Worm (Caenorhabditis elegans): ENCODE data around the gene pgap-1.

DNA sequence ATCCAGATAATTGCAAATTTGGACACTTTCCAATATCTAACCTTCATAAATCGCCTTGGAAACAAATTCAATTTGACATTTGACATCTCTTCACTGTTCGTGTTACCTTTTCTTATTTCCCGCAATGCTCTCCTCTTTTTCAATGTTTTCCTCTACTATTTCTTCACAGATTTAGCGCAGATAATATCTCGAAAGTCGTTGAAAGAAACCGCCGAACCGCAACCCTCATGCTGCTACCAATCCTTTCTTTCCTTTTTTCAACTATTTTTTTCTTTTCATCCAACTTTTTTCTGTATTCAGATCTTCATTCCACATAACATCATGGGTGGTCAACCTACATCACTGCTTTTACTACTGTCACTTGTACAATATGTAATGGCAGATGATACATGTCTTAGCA lies 7.3 kb upstream of the pgap-1 start, which contains the start of gene T19B10.5:
- TF ChIP-seq ama-1 (optimal IDR thresholded peaks at IDR 0.05): no peak
- no peak for TF ChIP-seq daf-12 (tag; optimal IDR thresholded peaks at IDR 0.05)
- TF ChIP-seq R02D3.7 (tag; optimal IDR thresholded peaks at IDR 0.05): no peak
- no peak for TF ChIP-seq elt-2 (tag; optimal IDR thresholded peaks at IDR 0.05)
- TF ChIP-seq sea-2 (GFP tag; optimal IDR thresholded peaks at IDR 0.05): no peak
- no peak for TF ChIP-seq snpc-4 (tag; optimal IDR thresholded peaks at IDR 0.05)
- TF ChIP-seq ZK546.5 (tag; optimal IDR thresholded peaks at IDR 0.05): no peak
- no peak for TF ChIP-seq nhr-67 (tag; optimal IDR thresholded peaks at IDR 0.05)
- no peak for TF ChIP-seq nhr-43 (tag; optimal IDR thresholded peaks at IDR 0.05; ENCODE audit: poor library complexity, severe bottlenecking)
- no peak for TF ChIP-seq unc-62 (GFP tag; optimal IDR thresholded peaks at IDR 0.05)
- TF ChIP-seq aly-2 (tag; optimal IDR thresholded peaks at IDR 0.05): no peak
